Worm (Caenorhabditis elegans): Measurements from ENCODE around the gene T26A5.2.

- TF ChIP-seq bed-3 (GFP tag; optimal IDR thresholded peaks at IDR 0.05) (no peak), snpc-4 (tag; optimal IDR thresholded peaks at IDR 0.05) (no peak), elt-1 (tag; optimal IDR thresholded peaks at IDR 0.05; ENCODE audit: borderline replicate concordance, insufficient read depth) (no peak), nhr-76 (tag; optimal IDR thresholded peaks at IDR 0.05) (no peak), sptf-1 (tag; optimal IDR thresholded peaks at IDR 0.05) (no peak), lsy-2 (tag; optimal IDR thresholded peaks at IDR 0.05) (no peak), ztf-11 (tag; optimal IDR thresholded peaks at IDR 0.05) (no peak), mls-2 (tag; optimal IDR thresholded peaks at IDR 0.05) (no peak), elt-3 (tag; optimal IDR thresholded peaks at IDR 0.05) (no peak), pha-4 (tag; optimal IDR thresholded peaks at IDR 0.05) (no peak)
These were observed 27.3 kb upstream of the T26A5.2 start for ce11 chrIII:6439854-6440253.
